Worm (Caenorhabditis elegans) whole organism, midembryonic: Measurements from ENCODE around the gene mlh-1.

Experiments
- T22C8.4 ChIP-seq: fragments of 200-800 bp; sonication (Bioruptor generic); IDR thresholded peaks from 2 replicates; pipeline ENCODE4 v1.3.6; 2022; ENCODE audit warnings: missing genetic modification characterization, missing compliant biosample characterization
- cog-1 ChIP-seq: sonication (generic microtip); optimal IDR thresholded peaks from 2 replicates; lab custom pipeline; 2016; ENCODE audit warnings: missing genetic modification characterization, missing compliant biosample characterization
- flt-1 ChIP-seq: fragments of 200-800 bp; sonication (Bioruptor generic); IDR thresholded peaks from 2 replicates; pipeline ENCODE4 v1.3.6; 2022; ENCODE audit warnings: missing genetic modification characterization, missing compliant biosample characterization
- klf-2 ChIP-seq: fragments of 200-800 bp; sonication (Bioruptor generic); conservative IDR thresholded peaks from 2 replicates; pipeline ENCODE4 v1.3.6; 2022; ENCODE audit warnings: missing genetic modification reagents, missing genetic modification characterization, missing compliant biosample characterization
- med-1 ChIP-seq: sonication (generic microtip); optimal IDR thresholded peaks from 2 replicates; lab custom pipeline; 2017; ENCODE audit warnings: missing genetic modification characterization, mild to moderate bottlenecking, missing compliant biosample characterization, antibody characterized with exemption, missing genetic modification reagents; ENCODE audit not compliant: insufficient read depth
- ref-1 ChIP-seq: fragments of 200-800 bp; sonication (Bioruptor generic); conservative IDR thresholded peaks from 2 replicates; pipeline ENCODE4 v1.3.6; 2022; ENCODE audit warnings: missing genetic modification reagents, missing genetic modification characterization, missing compliant biosample characterization
- tab-1 ChIP-seq: fragments of 200-800 bp; sonication (Bioruptor generic); IDR thresholded peaks from 2 replicates; pipeline ENCODE4 v1.3.6; 2022; ENCODE audit warnings: missing genetic modification characterization, missing compliant biosample characterization
- ztf-23 ChIP-seq: fragments of 200-800 bp; sonication (Bioruptor generic); IDR thresholded peaks from 2 replicates; pipeline ENCODE4 v1.3.6; 2022; ENCODE audit warnings: missing genetic modification reagents, missing genetic modification characterization, missing compliant biosample characterization
- ztf-29 ChIP-seq: fragments of 200-800 bp; sonication (Bioruptor generic); IDR thresholded peaks from 2 replicates; pipeline ENCODE4 v1.3.6; 2022; ENCODE audit warnings: missing genetic modification reagents, missing genetic modification characterization, missing compliant biosample characterization

DNA sequence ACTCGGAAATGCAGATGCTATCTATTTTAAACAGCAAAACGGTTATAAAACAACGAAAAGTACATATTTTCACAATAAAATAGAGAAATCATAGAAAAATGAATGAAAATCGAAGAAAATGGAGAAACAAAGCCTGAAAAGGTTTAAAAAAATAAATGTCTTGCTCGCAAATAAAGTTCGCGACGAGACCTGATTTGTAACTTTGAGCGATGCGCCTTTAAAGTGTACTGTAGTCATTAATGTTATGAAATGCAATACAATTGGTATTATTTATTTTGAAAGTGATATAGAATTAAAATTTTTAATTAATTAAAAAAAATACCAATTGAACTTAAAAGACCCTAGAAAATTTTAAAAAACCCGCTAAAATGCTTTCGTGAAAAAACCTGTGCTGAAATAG lies 46.9 kb upstream of the mlh-1 start:
- no peak for TF ChIP-seq ref-1 (GFP tag; lab: Robert Waterston, UW)
- no peak for TF ChIP-seq ztf-23 (GFP tag; lab: Robert Waterston, UW)
- no peak for TF ChIP-seq cog-1
- TF ChIP-seq klf-2 (GFP tag; lab: Robert Waterston, UW): no peak
- TF ChIP-seq flt-1 (GFP tag; lab: Robert Waterston, UW): no peak
- no peak for TF ChIP-seq tab-1
- TF ChIP-seq ztf-29 (GFP tag; lab: Robert Waterston, UW): no peak
- no peak for TF ChIP-seq med-1 (GFP tag; lab: Kevin White, UChicago)
- no peak for TF ChIP-seq T22C8.4 (GFP tag; lab: Robert Waterston, UW)
